Fruit fly (Drosophila melanogaster): ENCODE results near the gene neo.
A peak's percentile ranks its signal among the peaks of the same experiment; 100 is the strongest.

Gene neo

dm6 chr3R:29862795-29863194 is 43.9 kb downstream of the neo start (continued):
- TF ChIP-seq CG13296 (GFP tag; optimal IDR thresholded peaks at IDR 0.05): no peak

dm6 chr3R:29866706-29867105 is 47.8 kb downstream of the neo start:
- no peak for TF ChIP-seq CoRest (tag; optimal IDR thresholded peaks at IDR 0.05)
- TF ChIP-seq zen2 (GFP tag; IDR thresholded peaks at IDR 0.05; ENCODE audit: partially characterized antibody): no peak
- TF ChIP-seq CG17568 (GFP tag; optimal IDR thresholded peaks at IDR 0.05): no peak
- TF ChIP-seq vfl (GFP tag; optimal IDR thresholded peaks at IDR 0.05): no peak
- peak; percentile 14 for TF ChIP-seq CG13296 (GFP tag; optimal IDR thresholded peaks at IDR 0.05)
- no peak for TF ChIP-seq fu2 (GFP tag; optimal IDR thresholded peaks at IDR 0.05)
- TF ChIP-seq CG10959 (GFP tag; IDR thresholded peaks at IDR 0.05): no peak
- peak; percentile 60 for TF ChIP-seq CG18599 (GFP tag; optimal IDR thresholded peaks at IDR 0.05)
- TF ChIP-seq cas (GFP tag; IDR thresholded peaks at IDR 0.05): no peak
- TF ChIP-seq Bteb2 (GFP tag; optimal IDR thresholded peaks at IDR 0.05): no peak
- no peak for TF ChIP-seq schlank (tag; optimal IDR thresholded peaks at IDR 0.05)
- no peak for TF ChIP-seq CG12236 (GFP tag; optimal IDR thresholded peaks at IDR 0.05)
- no peak for TF ChIP-seq Max (GFP tag; optimal IDR thresholded peaks at IDR 0.05)
- peak; percentile 11 for TF ChIP-seq CG31365 (tag; optimal IDR thresholded peaks at IDR 0.05)
- TF ChIP-seq CG11085 (GFP tag; IDR thresholded peaks at IDR 0.05): no peak
- no peak for TF ChIP-seq grn (GFP tag; optimal IDR thresholded peaks at IDR 0.05)
- no peak for TF ChIP-seq CG7987 (GFP tag; optimal IDR thresholded peaks at IDR 0.05)
- TF ChIP-seq nmo (GFP tag; optimal IDR thresholded peaks at IDR 0.05): no peak
- no peak for TF ChIP-seq NK7.1 (GFP tag; optimal IDR thresholded peaks at IDR 0.05)
- peak; percentile 58 for TF ChIP-seq Fer1 (GFP tag; optimal IDR thresholded peaks at IDR 0.05)
- TF ChIP-seq gsb (GFP tag; IDR thresholded peaks at IDR 0.05): no peak
- TF ChIP-seq seq (GFP tag; IDR thresholded peaks at IDR 0.05): no peak
- no peak for TF ChIP-seq Sox100B (GFP tag; optimal IDR thresholded peaks at IDR 0.05)
- no peak for TF ChIP-seq CG15514 (GFP tag; optimal IDR thresholded peaks at IDR 0.05)
- peak; percentile 12 for TF ChIP-seq CG12071 (GFP tag; optimal IDR thresholded peaks at IDR 0.05)
- no peak for TF ChIP-seq insv (GFP tag; optimal IDR thresholded peaks at IDR 0.05)
- TF ChIP-seq gcm (GFP tag; optimal IDR thresholded peaks at IDR 0.05): no peak
- TF ChIP-seq ac (GFP tag; optimal IDR thresholded peaks at IDR 0.05): no peak
- no peak for TF ChIP-seq Ravus (GFP tag; IDR thresholded peaks at IDR 0.05)
- TF ChIP-seq wdn (GFP tag; IDR thresholded peaks at IDR 0.05): no peak
- TF ChIP-seq CG6854 (GFP tag; optimal IDR thresholded peaks at IDR 0.05): peak; percentile 18
- peak; percentile 31 for TF ChIP-seq Hand (GFP tag; optimal IDR thresholded peaks at IDR 0.05)
- no peak for TF ChIP-seq Hr51 (GFP tag; optimal IDR thresholded peaks at IDR 0.05)
- no peak for TF ChIP-seq CG10267 (tag; optimal IDR thresholded peaks at IDR 0.05)
- TF ChIP-seq ab (GFP tag; optimal IDR thresholded peaks at IDR 0.05): no peak
- no peak for TF ChIP-seq Lhr (GFP tag; optimal IDR thresholded peaks at IDR 0.05)
- no peak for TF ChIP-seq peb (GFP tag; IDR thresholded peaks at IDR 0.05)
- TF ChIP-seq CG6791 (GFP tag; IDR thresholded peaks at IDR 0.05; ENCODE audit: partially characterized antibody): no peak
- TF ChIP-seq rib (GFP tag; IDR thresholded peaks at IDR 0.05): no peak
- peak; percentile 16 for TF ChIP-seq Med (GFP tag)
- no peak for TF ChIP-seq CG9797 (GFP tag; optimal IDR thresholded peaks at IDR 0.05)
- TF ChIP-seq CG2678 (tag; optimal IDR thresholded peaks at IDR 0.05): peak; percentile 29
- no peak for TF ChIP-seq CG7928 (GFP tag; optimal IDR thresholded peaks at IDR 0.05)
- TF ChIP-seq sim (GFP tag; IDR thresholded peaks at IDR 0.05): no peak
- TF ChIP-seq CG4404 (GFP tag; IDR thresholded peaks at IDR 0.05): no peak
- no peak for TF ChIP-seq ash1 (GFP tag; optimal IDR thresholded peaks at IDR 0.05)
- no peak for TF ChIP-seq da (GFP tag; optimal IDR thresholded peaks at IDR 0.05)
- TF ChIP-seq Eip74EF (GFP tag; optimal IDR thresholded peaks at IDR 0.05): peak in 1 of 2 experiments; percentile 7
- TF ChIP-seq Fer3 (tag; optimal IDR thresholded peaks at IDR 0.05): no peak

Data from whole organism, embryonic.